Worm (Caenorhabditis elegans): ENCODE results near the gene srg-9.

DNA sequence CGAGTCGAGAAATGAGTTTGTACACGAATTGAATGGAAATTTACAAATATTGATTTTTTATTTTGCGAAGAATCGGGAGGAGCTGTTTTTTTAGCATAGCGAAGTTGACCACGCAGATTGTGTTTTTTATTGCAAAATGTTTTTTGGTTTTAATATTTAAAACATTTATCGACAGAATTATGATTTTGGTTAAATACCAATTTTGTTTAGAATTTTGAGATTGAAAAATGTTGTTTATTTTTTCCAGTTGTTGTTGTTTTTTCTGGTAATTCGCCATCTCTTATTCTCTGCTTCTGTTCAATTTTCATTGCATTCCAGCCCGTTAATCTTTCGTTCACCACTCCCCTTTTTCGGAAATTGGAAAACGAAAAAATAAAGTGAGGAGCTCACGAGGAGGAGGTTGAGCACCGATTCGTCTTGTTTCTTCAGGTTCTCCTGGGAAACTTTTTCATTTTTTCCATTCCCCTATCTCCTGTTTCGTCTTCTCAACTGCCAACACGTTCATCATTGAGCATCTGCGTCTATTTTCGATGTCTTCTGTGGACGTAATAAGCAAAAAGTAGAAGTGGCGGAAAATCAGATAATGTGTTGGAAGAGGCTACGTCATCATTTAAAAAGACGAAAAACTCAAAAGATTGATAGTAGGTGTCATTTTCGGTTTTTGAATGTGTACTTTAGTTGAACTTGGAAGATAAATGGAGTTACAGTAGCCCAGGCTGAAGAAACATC lies 39.6 kb upstream of the srg-9 start, which contains the start of gene F47D12.7:
- TF ChIP-seq B0310.2 (tag; optimal IDR thresholded peaks at IDR 0.05) (no peak), ama-1 (optimal IDR thresholded peaks at IDR 0.05) (no peak), F13C5.2 (tag; optimal IDR thresholded peaks at IDR 0.05) (no peak), ceh-36 (tag; optimal IDR thresholded peaks at IDR 0.05) (no peak), sea-1 (GFP tag; conservative IDR thresholded peaks at IDR 0.05) (no peak)
